Fruit fly (Drosophila melanogaster): Measurements from ENCODE around the gene CG42367.

The CG42367 gene

dm6 chr2L:9907320-9908256, 22.8 kb upstream of the CG42367 start:
- TF ChIP-seq kay (GFP tag; optimal IDR thresholded peaks at IDR 0.05) (peak; percentile 8), CG18476 (GFP tag; optimal IDR thresholded peaks at IDR 0.05) (no peak), Med (GFP tag) (peak; percentile 86), pum (GFP tag; optimal IDR thresholded peaks at IDR 0.05) (no peak), bbx (GFP tag; IDR thresholded peaks at IDR 0.05; ENCODE audit: partially characterized antibody) (no peak), CG7372 (GFP tag; IDR thresholded peaks at IDR 0.05) (peak; percentile 96), CG4328 (GFP tag; optimal IDR thresholded peaks at IDR 0.05) (no peak), shn (GFP tag; optimal IDR thresholded peaks at IDR 0.05) (no peak), CG17359 (tag; optimal IDR thresholded peaks at IDR 0.05) (no peak), Dip3 (GFP tag; optimal IDR thresholded peaks at IDR 0.05) (no peak), CG6791 (GFP tag; IDR thresholded peaks at IDR 0.05; ENCODE audit: partially characterized antibody) (no peak), CG3726 (GFP tag; IDR thresholded peaks at IDR 0.05) (0 out of 3 replicates have a peak, but pooled peaks have one; percentile 12), Lpt (GFP tag; optimal IDR thresholded peaks at IDR 0.05) (no peak), CG9876 (GFP tag; optimal IDR thresholded peaks at IDR 0.05) (no peak), CG33557 (GFP tag; optimal IDR thresholded peaks at IDR 0.05) (no peak), caup (GFP tag; optimal IDR thresholded peaks at IDR 0.05; ENCODE audit: severe bottlenecking) (peak; percentile 11), Spps (tag; optimal IDR thresholded peaks at IDR 0.05) (no peak), fru (optimal IDR thresholded peaks at IDR 0.05) (no peak), CG11504 (tag; optimal IDR thresholded peaks at IDR 0.05) (no peak), lbe (GFP tag; optimal IDR thresholded peaks at IDR 0.05) (no peak), yki (optimal IDR thresholded peaks at IDR 0.05) (no peak), ind (GFP tag; optimal IDR thresholded peaks at IDR 0.05) (no peak), Sox100B (GFP tag; optimal IDR thresholded peaks at IDR 0.05) (peak; percentile 4), tna (GFP tag; IDR thresholded peaks at IDR 0.05; ENCODE audit: partially characterized antibody) (no peak), chm (GFP tag; IDR thresholded peaks at IDR 0.05) (0 out of 2 replicates have a peak, but pooled peaks have one; percentile 45), bab2 (GFP tag; optimal IDR thresholded peaks at IDR 0.05) (no peak), CG10209 (GFP tag; optimal IDR thresholded peaks at IDR 0.05) (no peak), CG7987 (GFP tag; optimal IDR thresholded peaks at IDR 0.05) (no peak), Hr3 (GFP tag; optimal IDR thresholded peaks at IDR 0.05) (no peak), CG13123 (GFP tag; optimal IDR thresholded peaks at IDR 0.05) (no peak), corto (GFP tag; optimal IDR thresholded peaks at IDR 0.05) (no peak), zen (tag; optimal IDR thresholded peaks at IDR 0.05) (no peak), E2f1 (GFP tag; IDR thresholded peaks at IDR 0.05) (no peak), sqz (GFP tag; optimal IDR thresholded peaks at IDR 0.05) (peak; percentile 23), Sox102F (GFP tag; optimal IDR thresholded peaks at IDR 0.05) (peak; percentile 58), grn (GFP tag; optimal IDR thresholded peaks at IDR 0.05) (peak; percentile 14), br (optimal IDR thresholded peaks at IDR 0.05) (no peak), CG13296 (GFP tag; optimal IDR thresholded peaks at IDR 0.05) (no peak), mirr (GFP tag; optimal IDR thresholded peaks at IDR 0.05) (peak; percentile 42), Nf-YC (tag; optimal IDR thresholded peaks at IDR 0.05) (peak; percentile 48), bcd (GFP tag; optimal IDR thresholded peaks at IDR 0.05) (no peak), CG15601 (tag; optimal IDR thresholded peaks at IDR 0.05) (no peak), CG2889 (GFP tag; IDR thresholded peaks at IDR 0.05) (no peak), HLH4C (GFP tag; IDR thresholded peaks at IDR 0.05; ENCODE audit: partially characterized antibody) (no peak), CG6683 (GFP tag; optimal IDR thresholded peaks at IDR 0.05) (no peak), Neu2 (GFP tag; optimal IDR thresholded peaks at IDR 0.05; ENCODE audit: borderline replicate concordance) (no peak), Hr51 (GFP tag; optimal IDR thresholded peaks at IDR 0.05) (no peak), btn (GFP tag; optimal IDR thresholded peaks at IDR 0.05) (no peak), ac (GFP tag; optimal IDR thresholded peaks at IDR 0.05) (no peak)

Data from whole organism, embryonic.